Fruit fly (Drosophila melanogaster) whole organism, embryonic: Measurements from ENCODE around the gene CG5886.
A peak's percentile ranks its signal among the peaks of the same experiment; 100 is the strongest.

Source experiments
- B-H2 ChIP-seq: fragments of 200-800 bp; sonication (Bioruptor generic); optimal IDR thresholded peaks from 2 replicates; lab custom pipeline; 2018; ENCODE audit warnings: missing biosample characterization, mild to moderate bottlenecking, missing genetic modification characterization
- Bteb2 ChIP-seq: fragments of 200-800 bp; sonication (Bioruptor generic); optimal IDR thresholded peaks from 2 replicates; lab custom pipeline; 2016; ENCODE audit warnings: missing biosample characterization, missing genetic modification characterization
- CG11085 ChIP-seq: fragments of 200-800 bp; sonication (Bioruptor generic); IDR thresholded peaks from 2 replicates; pipeline ENCODE4 v1.3.6; 2022; ENCODE audit warnings: missing biosample characterization, missing genetic modification characterization
- CG15073 ChIP-seq: fragments of 200-800 bp; sonication (Bioruptor generic); optimal IDR thresholded peaks from 2 replicates; lab custom pipeline; 2016; ENCODE audit warnings: missing biosample characterization, missing genetic modification characterization
- CG15479 ChIP-seq: fragments of 200-800 bp; sonication (Bioruptor generic); optimal IDR thresholded peaks from 3 replicates; lab custom pipeline; 2019; ENCODE audit warnings: missing biosample characterization, mild to moderate bottlenecking, missing genetic modification characterization, moderate library complexity
- CG17829 ChIP-seq: fragments of 200-800 bp; optimal IDR thresholded peaks from 2 replicates; lab custom pipeline; 2019; ENCODE audit warnings: missing biosample characterization, mild to moderate bottlenecking, missing genetic modification characterization, moderate library complexity
- CG2129 ChIP-seq: fragments of 200-800 bp; sonication (Bioruptor generic); IDR thresholded peaks from 2 replicates; pipeline ENCODE4 v1.3.6; 2022; ENCODE audit warnings: missing biosample characterization, missing genetic modification characterization; ENCODE audit not compliant: partially characterized antibody
- CG2678 ChIP-seq: fragments of 200-800 bp; sonication (Bioruptor generic); optimal IDR thresholded peaks from 3 replicates; lab custom pipeline; 2019; ENCODE audit warnings: missing biosample characterization, mild to moderate bottlenecking, missing genetic modification characterization, moderate library complexity
- CG2889 ChIP-seq: fragments of 200-800 bp; sonication (Bioruptor generic); IDR thresholded peaks from 3 replicates; pipeline ENCODE4 v1.3.6; 2022; ENCODE audit warnings: missing biosample characterization, missing genetic modification characterization
- CG30431 ChIP-seq: fragments of 200-800 bp; sonication (Bioruptor generic); optimal IDR thresholded peaks from 2 replicates; lab custom pipeline; 2017; ENCODE audit warnings: missing biosample characterization, missing genetic modification characterization
- CG31388 ChIP-seq: fragments of 200-800 bp; sonication (Bioruptor generic); optimal IDR thresholded peaks from 2 replicates; lab custom pipeline; 2016; ENCODE audit warnings: missing biosample characterization, missing genetic modification characterization
- CG7372 ChIP-seq: fragments of 200-800 bp; sonication (Bioruptor generic); IDR thresholded peaks from 2 replicates; pipeline ENCODE4 v1.3.6; 2022; ENCODE audit warnings: missing biosample characterization, missing genetic modification characterization
- CG8944 ChIP-seq: fragments of 200-800 bp; sonication (Bioruptor generic); optimal IDR thresholded peaks from 3 replicates; lab custom pipeline; 2016; ENCODE audit warnings: missing biosample characterization, missing genetic modification characterization
- CrebB ChIP-seq: fragments of 200-800 bp; sonication (Bioruptor generic); optimal IDR thresholded peaks from 3 replicates; lab custom pipeline; 2018; ENCODE audit warnings: missing biosample characterization, mild to moderate bottlenecking, missing genetic modification characterization
- Gsc ChIP-seq: fragments of 200-800 bp; sonication (Bioruptor generic); IDR thresholded peaks from 2 replicates; pipeline ENCODE4 v1.3.6; 2022; ENCODE audit warnings: missing biosample characterization, missing genetic modification characterization
- HLHmδ ChIP-seq: fragments of 200-800 bp; sonication (Bioruptor generic); optimal IDR thresholded peaks from 2 replicates; lab custom pipeline; 2018; ENCODE audit warnings: missing biosample characterization, mild to moderate bottlenecking, missing genetic modification characterization, moderate library complexity
- Hr78 ChIP-seq, 2 experiments: fragments of 200-800 bp in 1 of 2; fragments of >200 bp in 1 of 2; sonication (Bioruptor generic) in 1 of 2; optimal IDR thresholded peaks; 2 replicates each; lab custom pipeline; 2017 to 2019; ENCODE audit warnings: missing biosample characterization in 2 of 2, missing genetic modification characterization in 2 of 2, mild to moderate bottlenecking in 1 of 2, moderate library complexity in 1 of 2
- Lpt ChIP-seq: fragments of >200 bp; optimal IDR thresholded peaks from 2 replicates; lab custom pipeline; 2018; ENCODE audit warnings: missing biosample characterization, missing genetic modification characterization
- MESR4 ChIP-seq: fragments of 200-800 bp; sonication (Bioruptor generic); optimal IDR thresholded peaks from 2 replicates; lab custom pipeline; 2018; ENCODE audit warnings: missing biosample characterization, mild to moderate bottlenecking, missing genetic modification characterization, moderate library complexity
- Oli ChIP-seq: fragments of 200-800 bp; sonication (Bioruptor generic); optimal IDR thresholded peaks from 2 replicates; lab custom pipeline; 2018; ENCODE audit warnings: missing biosample characterization, mild to moderate bottlenecking, missing genetic modification characterization, moderate library complexity
- Pdp1 ChIP-seq, 2 experiments: fragments of 200-800 bp; sonication (Bioruptor generic); optimal IDR thresholded peaks; 3 replicates each; lab custom pipeline; 2016; ENCODE audit warnings: missing biosample characterization in 2 of 2, missing genetic modification characterization in 2 of 2, mild to moderate bottlenecking in 1 of 2, moderate library complexity in 1 of 2
- Usf ChIP-seq: fragments of 200-800 bp; sonication (Bioruptor generic); optimal IDR thresholded peaks from 2 replicates; lab custom pipeline; 2017; ENCODE audit warnings: missing genotype, missing biosample characterization, missing genetic modification characterization
- al ChIP-seq: fragments of 200-800 bp; sonication (Bioruptor generic); IDR thresholded peaks from 2 replicates; pipeline ENCODE4 v1.3.6; 2022; ENCODE audit warnings: missing biosample characterization, missing genetic modification characterization
- bigmax ChIP-seq: fragments of 200-800 bp; sonication (Bioruptor generic); optimal IDR thresholded peaks from 2 replicates; lab custom pipeline; 2018; ENCODE audit warnings: missing biosample characterization, mild to moderate bottlenecking, missing genetic modification characterization
- br ChIP-seq: fragments of >200 bp; optimal IDR thresholded peaks from 2 replicates; lab custom pipeline; 2017
- danr ChIP-seq: fragments of 200-800 bp; sonication (Bioruptor generic); IDR thresholded peaks from 2 replicates; pipeline ENCODE4 v1.3.6; 2022; ENCODE audit warnings: missing biosample characterization, missing genetic modification characterization
- emc ChIP-seq: fragments of 200-800 bp; sonication (Bioruptor generic); optimal IDR thresholded peaks from 2 replicates; lab custom pipeline; 2016; ENCODE audit warnings: missing biosample characterization, missing genetic modification characterization
- exex ChIP-seq: fragments of 200-800 bp; sonication (Bioruptor generic); optimal IDR thresholded peaks from 4 replicates; lab custom pipeline; 2018; ENCODE audit warnings: missing biosample characterization, mild to moderate bottlenecking, missing genetic modification characterization, moderate library complexity
- fru ChIP-seq: fragments of >200 bp; optimal IDR thresholded peaks from 2 replicates; lab custom pipeline; 2017
- ftz-f1 ChIP-seq: fragments of 200-800 bp; sonication (Bioruptor generic); optimal IDR thresholded peaks from 2 replicates; lab custom pipeline; 2016; ENCODE audit warnings: missing biosample characterization, missing genetic modification characterization
- gfzf ChIP-seq: fragments of 200-800 bp; sonication (Bioruptor generic); optimal IDR thresholded peaks from 2 replicates; lab custom pipeline; 2016; ENCODE audit warnings: missing biosample characterization, mild to moderate bottlenecking, missing genetic modification characterization, moderate library complexity
- kay ChIP-seq: fragments of 200-800 bp; sonication (Bioruptor generic); optimal IDR thresholded peaks from 2 replicates; lab custom pipeline; 2016; ENCODE audit warnings: missing biosample characterization, missing genetic modification characterization
- kni ChIP-seq: fragments of 200-800 bp; sonication (Bioruptor generic); optimal IDR thresholded peaks from 3 replicates; lab custom pipeline; 2017; ENCODE audit warnings: mild to moderate bottlenecking, missing biosample characterization, missing genetic modification reagents, missing genetic modification characterization
- lov ChIP-seq, 2 experiments: fragments of 200-800 bp in 1 of 2; fragments of >200 bp in 1 of 2; sonication (Bioruptor generic) in 1 of 2; IDR thresholded peaks in 1 of 2; optimal IDR thresholded peaks in 1 of 2; 2 replicates in 1 of 2; 3 replicates in 1 of 2; pipeline versions ENCODE4 v1.3.6 to Lab custom; 2017 to 2022; ENCODE audit warnings: missing biosample characterization in 1 of 2, missing genetic modification characterization in 1 of 2
- mam ChIP-seq: fragments of 200-800 bp; sonication (Bioruptor generic); optimal IDR thresholded peaks from 3 replicates; lab custom pipeline; 2016; ENCODE audit warnings: missing biosample characterization, missing genetic modification characterization
- nau ChIP-seq: fragments of 200-800 bp; sonication (Bioruptor generic); optimal IDR thresholded peaks from 3 replicates; lab custom pipeline; 2017; ENCODE audit warnings: missing biosample characterization, mild to moderate bottlenecking, missing genetic modification characterization, missing genetic modification reagents
- nerfin-2 ChIP-seq: fragments of 200-800 bp; sonication (Bioruptor generic); IDR thresholded peaks from 2 replicates; pipeline ENCODE4 v1.3.6; 2022; ENCODE audit warnings: missing biosample characterization, missing genetic modification characterization; ENCODE audit not compliant: partially characterized antibody
- onecut ChIP-seq: fragments of 200-800 bp; sonication (Bioruptor generic); IDR thresholded peaks from 2 replicates; pipeline ENCODE4 v1.3.6; 2022; ENCODE audit warnings: missing biosample characterization, missing genetic modification characterization
- p53 ChIP-seq: fragments of 200-800 bp; sonication (Bioruptor generic); optimal IDR thresholded peaks from 2 replicates; lab custom pipeline; 2016; ENCODE audit warnings: missing biosample characterization, missing genetic modification characterization
- pros ChIP-seq: fragments of 200-800 bp; sonication (Bioruptor generic); optimal IDR thresholded peaks from 3 replicates; lab custom pipeline; 2019; ENCODE audit warnings: missing biosample characterization, mild to moderate bottlenecking, missing genetic modification characterization, moderate library complexity
- pum ChIP-seq: fragments of 200-800 bp; sonication (Bioruptor generic); optimal IDR thresholded peaks from 2 replicates; lab custom pipeline; 2016; ENCODE audit warnings: missing biosample characterization, missing genetic modification characterization
- rib ChIP-seq: fragments of 200-800 bp; sonication (Bioruptor generic); IDR thresholded peaks from 2 replicates; pipeline ENCODE4 v1.3.6; 2022; ENCODE audit warnings: missing biosample characterization, missing genetic modification characterization
- row ChIP-seq: fragments of 200-800 bp; sonication (Bioruptor generic); IDR thresholded peaks from 3 replicates; pipeline ENCODE4 v1.3.6; 2022; ENCODE audit warnings: missing biosample characterization, missing genetic modification characterization
- sc ChIP-seq, 3 experiments: fragments of >200 bp in 2 of 3; fragments of 200-800 bp in 1 of 3; sonication (Bioruptor generic) in 1 of 3; optimal IDR thresholded peaks; 2 replicates in 2 of 3; 3 replicates in 1 of 3; lab custom pipeline; 2017; ENCODE audit warnings: mild to moderate bottlenecking in 1 of 3, missing biosample characterization in 1 of 3, missing genetic modification characterization in 1 of 3, missing genetic modification reagents in 1 of 3
- sd ChIP-seq: fragments of 200-800 bp; sonication (Bioruptor generic); optimal IDR thresholded peaks from 3 replicates; lab custom pipeline; 2018; ENCODE audit warnings: missing biosample characterization, mild to moderate bottlenecking, missing genetic modification characterization, moderate library complexity
- sqz ChIP-seq: fragments of 200-800 bp; sonication (Bioruptor generic); optimal IDR thresholded peaks from 3 replicates; lab custom pipeline; 2018; ENCODE audit warnings: missing biosample characterization, mild to moderate bottlenecking, missing genetic modification characterization
- ssp ChIP-seq: fragments of 200-800 bp; sonication (Bioruptor generic); IDR thresholded peaks from 2 replicates; pipeline ENCODE4 v1.3.6; 2022; ENCODE audit warnings: missing biosample characterization, missing genetic modification characterization
- tio ChIP-seq: fragments of 200-800 bp; sonication (Bioruptor generic); optimal IDR thresholded peaks from 2 replicates; lab custom pipeline; 2017; ENCODE audit warnings: missing biosample characterization, missing genetic modification characterization, inconsistent platforms
- z ChIP-seq: fragments of 200-800 bp; sonication (Bioruptor generic); IDR thresholded peaks from 3 replicates; pipeline ENCODE4 v1.3.6; 2022; ENCODE audit warnings: missing biosample characterization, missing genetic modification characterization

The CG5886 gene

dm6 chr3R:25888307-25889075, 37.1 kb downstream of the CG5886 start, which contains the start of gene Lnk (continued):
- no peak for TF ChIP-seq CG2678
- TF ChIP-seq CG15073 (GFP tag; lab: Kevin White, UChicago) = no peak
- no peak for TF ChIP-seq emc (GFP tag; lab: Kevin White, UChicago)
- TF ChIP-seq row (GFP tag; lab: Robert Waterston, UW) = 0 out of 3 replicates have a peak, but pooled peaks have one; percentile 7
- TF ChIP-seq danr (GFP tag; lab: Robert Waterston, UW) = no peak
- TF ChIP-seq CG8944 (GFP tag; lab: Kevin White, UChicago) = no peak
- no peak for TF ChIP-seq CG30431 (GFP tag; lab: Kevin White, UChicago)
- no peak for TF ChIP-seq CG11085
- TF ChIP-seq CG15479 (GFP tag; lab: Kevin White, UChicago) = peak; percentile 17
- no peak for TF ChIP-seq HLHmδ (GFP tag; lab: Kevin White, UChicago)
- no peak for TF ChIP-seq bigmax (GFP tag; lab: Kevin White, UChicago)
- TF ChIP-seq CG2889 (GFP tag; lab: Robert Waterston, UW) = no peak
- TF ChIP-seq gfzf (GFP tag; lab: Kevin White, UChicago) = peak; percentile 76
- no peak for TF ChIP-seq Lpt (GFP tag; lab: Kevin White, UChicago)
- TF ChIP-seq B-H2 (GFP tag; lab: Kevin White, UChicago) = peak; percentile 47
- no peak for TF ChIP-seq lov (optimal IDR thresholded peaks at IDR 0.05; lab: Kevin White, UChicago)
- TF ChIP-seq lov (GFP tag; IDR thresholded peaks at IDR 0.05; lab: Robert Waterston, UW) = no peak
- no peak for TF ChIP-seq pum (GFP tag; lab: Kevin White, UChicago)
- TF ChIP-seq tio (GFP tag; lab: Kevin White, UChicago) = no peak
- no peak for TF ChIP-seq al
- no peak for TF ChIP-seq br (lab: Kevin White, UChicago)
- no peak for TF ChIP-seq Hr78 (GFP tag; optimal IDR thresholded peaks at IDR 0.05; lab: Kevin White, UChicago)
- peak; percentile 95 for TF ChIP-seq MESR4 (GFP tag; lab: Kevin White, UChicago)
- no peak for TF ChIP-seq kay (GFP tag; lab: Kevin White, UChicago)
- peak; percentile 46 for TF ChIP-seq CG17829 (tag; lab: Kevin White, UChicago)
- no peak for TF ChIP-seq Oli (tag; lab: Kevin White, UChicago)
- no peak for TF ChIP-seq mam (GFP tag; lab: Kevin White, UChicago)
- peak; percentile 90 for TF ChIP-seq sd (tag; lab: Kevin White, UChicago)
- no peak for TF ChIP-seq sc (optimal IDR thresholded peaks at IDR 0.05; lab: Kevin White, UChicago)
- no peak for TF ChIP-seq sc (GFP tag; optimal IDR thresholded peaks at IDR 0.05; lab: Kevin White, UChicago)
- no peak for TF ChIP-seq exex
- no peak for TF ChIP-seq z
- TF ChIP-seq Bteb2 (GFP tag; lab: Kevin White, UChicago) = no peak
- peak; percentile 14 for TF ChIP-seq sqz (GFP tag; lab: Kevin White, UChicago)
- TF ChIP-seq CG31388 (GFP tag; lab: Kevin White, UChicago) = no peak
- peak; percentile 32 for TF ChIP-seq CrebB
- no peak for TF ChIP-seq ftz-f1 (GFP tag; lab: Kevin White, UChicago)
- TF ChIP-seq Pdp1 (GFP tag; optimal IDR thresholded peaks at IDR 0.05; lab: Kevin White, UChicago) = no peak
- no peak for TF ChIP-seq Usf (GFP tag; lab: Kevin White, UChicago)
- TF ChIP-seq onecut = no peak
- peak; percentile 2 for TF ChIP-seq p53 (GFP tag; lab: Kevin White, UChicago)
- no peak for TF ChIP-seq CG7372 (GFP tag; lab: Robert Waterston, UW)
- peak; percentile 46 for TF ChIP-seq pros (GFP tag; lab: Kevin White, UChicago)
- no peak for TF ChIP-seq ssp (GFP tag; lab: Robert Waterston, UW)
- peak; percentile 45 for TF ChIP-seq kni (GFP tag; lab: Kevin White, UChicago)
- peak; percentile 68 for TF ChIP-seq nerfin-2 (GFP tag; lab: Robert Waterston, UW)
- TF ChIP-seq nau (GFP tag; lab: Kevin White, UChicago) = peak; percentile 43
- TF ChIP-seq Gsc (GFP tag; lab: Robert Waterston, UW) = no peak
- peak; percentile 76 for TF ChIP-seq CG2129 (GFP tag; lab: Robert Waterston, UW)
- no peak; the same call in 1 of the 2 replicates for TF ChIP-seq rib (GFP tag; lab: Robert Waterston, UW)
- TF ChIP-seq fru (lab: Kevin White, UChicago) = no peak
